Worm (Caenorhabditis elegans): ENCODE measurements around the gene plpr-1.

DNA sequence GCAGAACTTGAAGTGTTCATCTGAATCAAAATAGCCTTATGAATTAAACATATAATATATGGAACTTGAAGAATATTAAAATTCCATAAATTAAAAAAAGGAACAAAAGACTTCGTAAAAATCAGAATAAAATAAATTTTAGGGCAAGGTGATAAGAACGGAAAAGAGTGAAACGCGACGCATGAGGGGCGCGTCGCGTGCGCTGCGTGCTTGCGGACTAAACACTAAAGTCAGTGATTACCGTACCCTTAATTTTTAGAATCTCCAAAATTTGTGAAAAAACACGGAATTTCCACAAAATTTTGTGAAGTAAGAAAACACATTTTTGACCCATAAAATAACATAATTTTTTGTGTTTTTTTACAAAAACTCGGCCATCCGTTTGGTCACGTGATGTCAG, 39.1 kb downstream of the plpr-1 start, which contains the start of gene T05B9.1:
- TF ChIP-seq him-1 (tag; optimal IDR thresholded peaks at IDR 0.05) (no peak), dao-5 (tag; optimal IDR thresholded peaks at IDR 0.05) (no peak), W03F9.2 (tag; optimal IDR thresholded peaks at IDR 0.05) (no peak)
